Fruit fly (Drosophila melanogaster) whole organism: Measurements from ENCODE around the gene UQCR-14.

Source experiments
- Dll ChIP-seq: fragments of >200 bp; optimal IDR thresholded peaks from 2 replicates; lab custom pipeline; 2017
- EcR ChIP-seq, 2 experiments: fragments of >200 bp; optimal IDR thresholded peaks; 2 replicates each; lab custom pipeline; 2017; ENCODE audit warnings: missing biosample characterization in 2 of 2, missing genetic modification characterization in 2 of 2, missing genetic modification reagents in 2 of 2
- psq ChIP-seq: fragments of >200 bp; optimal IDR thresholded peaks from 2 replicates; lab custom pipeline; 2017
- usp ChIP-seq: fragments of >200 bp; optimal IDR thresholded peaks from 2 replicates; lab custom pipeline; 2017; ENCODE audit warnings: missing biosample characterization, missing genetic modification characterization, mixed read lengths

DNA sequence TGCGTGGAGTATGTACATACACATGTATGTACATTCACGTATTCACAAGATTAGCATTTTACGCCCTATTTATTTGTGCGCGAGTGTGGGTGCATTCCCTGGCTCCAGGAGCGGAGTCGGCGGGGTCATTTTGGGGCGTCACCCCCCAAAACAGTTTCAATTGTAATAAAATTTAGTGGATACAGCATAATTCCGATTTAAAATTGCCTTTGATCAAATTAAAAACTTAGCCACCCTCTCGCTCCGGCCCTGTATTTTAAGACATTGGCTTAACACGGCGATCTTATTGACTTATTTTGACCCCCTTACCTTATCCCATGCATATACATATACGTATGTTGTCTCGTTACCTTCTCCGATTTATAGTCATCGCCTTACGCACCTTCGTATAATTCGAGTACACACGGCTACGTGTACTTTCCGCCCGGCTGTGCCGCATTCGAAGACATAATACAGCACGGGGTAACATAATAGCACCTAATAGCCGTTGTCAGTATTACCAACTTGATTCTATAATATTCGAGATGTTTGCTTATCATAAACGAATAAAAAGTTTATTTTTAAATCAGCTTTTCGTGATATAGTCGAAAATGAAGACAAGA, 6.6 kb upstream of the UQCR-14 start:
- TF ChIP-seq EcR (GFP tag; optimal IDR thresholded peaks at IDR 0.05; lab: Kevin White, UChicago) (no peak), usp (GFP tag; lab: Kevin White, UChicago) (no peak), Dll (no peak), psq (no peak)
